Fruit fly (Drosophila melanogaster) whole organism, embryonic: ENCODE measurements around the gene natalisin.
A peak's percentile ranks its signal among the peaks of the same experiment; 100 is the strongest.

Source experiments
- Blimp-1 ChIP-seq: fragments of 200-800 bp; sonication (Bioruptor generic); optimal IDR thresholded peaks from 3 replicates; lab custom pipeline; 2018; ENCODE audit warnings: missing biosample characterization, missing genetic modification characterization, mild to moderate bottlenecking, moderate library complexity, missing genetic modification reagents
- C15 ChIP-seq: fragments of 200-800 bp; sonication (Bioruptor generic); IDR thresholded peaks from 3 replicates; pipeline ENCODE4 v1.3.6; 2022; ENCODE audit warnings: missing biosample characterization, missing genetic modification characterization
- CG11247 ChIP-seq: fragments of 200-800 bp; sonication (Bioruptor generic); IDR thresholded peaks from 2 replicates; pipeline ENCODE4 v1.3.6; 2022; ENCODE audit warnings: missing biosample characterization, missing genetic modification characterization
- CG11695 ChIP-seq: fragments of 200-800 bp; sonication (Bioruptor generic); IDR thresholded peaks from 3 replicates; pipeline ENCODE4 v1.3.6; 2022; ENCODE audit warnings: missing biosample characterization, missing genetic modification characterization
- CG12155 ChIP-seq: fragments of 200-800 bp; sonication (Bioruptor generic); optimal IDR thresholded peaks from 3 replicates; lab custom pipeline; 2016; ENCODE audit warnings: missing biosample characterization, missing genetic modification characterization
- CG12236 ChIP-seq: fragments of 200-800 bp; sonication (Bioruptor generic); optimal IDR thresholded peaks from 2 replicates; lab custom pipeline; 2016; ENCODE audit warnings: missing biosample characterization, missing genetic modification characterization
- CG13123 ChIP-seq: fragments of 200-800 bp; sonication (Bioruptor generic); optimal IDR thresholded peaks from 2 replicates; lab custom pipeline; 2016; ENCODE audit warnings: missing biosample characterization, missing genetic modification characterization
- CG13424 ChIP-seq: fragments of 200-800 bp; sonication (Bioruptor generic); optimal IDR thresholded peaks from 2 replicates; lab custom pipeline; 2019; ENCODE audit warnings: missing biosample characterization, mild to moderate bottlenecking, missing genetic modification characterization, moderate library complexity
- CG13894 ChIP-seq: fragments of 200-800 bp; sonication (Bioruptor generic); optimal IDR thresholded peaks from 3 replicates; lab custom pipeline; 2018; ENCODE audit warnings: missing biosample characterization, mild to moderate bottlenecking, missing genetic modification characterization, moderate library complexity
- CG14860 ChIP-seq: fragments of 200-800 bp; sonication (Bioruptor generic); IDR thresholded peaks from 3 replicates; pipeline ENCODE4 v1.3.6; 2022; ENCODE audit warnings: missing biosample characterization, missing genetic modification characterization; ENCODE audit not compliant: partially characterized antibody
- CG15514 ChIP-seq: fragments of 200-800 bp; sonication (Bioruptor generic); optimal IDR thresholded peaks from 3 replicates; lab custom pipeline; 2017; ENCODE audit warnings: missing biosample characterization, missing genetic modification characterization, mild to moderate bottlenecking, moderate library complexity, missing genetic modification reagents
- CG16815 ChIP-seq: fragments of 200-800 bp; sonication (Bioruptor generic); optimal IDR thresholded peaks from 3 replicates; lab custom pipeline; 2017; ENCODE audit warnings: missing biosample characterization, mild to moderate bottlenecking, missing genetic modification characterization
- CG17385 ChIP-seq: fragments of 200-800 bp; sonication (Bioruptor generic); optimal IDR thresholded peaks from 3 replicates; lab custom pipeline; 2018; ENCODE audit warnings: missing biosample characterization, mild to moderate bottlenecking, missing genetic modification characterization
- CG1832 ChIP-seq: fragments of 200-800 bp; sonication (Bioruptor generic); optimal IDR thresholded peaks from 2 replicates; lab custom pipeline; 2017; ENCODE audit warnings: missing biosample characterization, mild to moderate bottlenecking, missing genetic modification characterization, inconsistent platforms
- CG30020 ChIP-seq: fragments of 200-800 bp; optimal IDR thresholded peaks from 2 replicates; lab custom pipeline; 2019; ENCODE audit warnings: missing biosample characterization, mild to moderate bottlenecking, missing genetic modification characterization, moderate library complexity
- CG33557 ChIP-seq: fragments of 200-800 bp; sonication (Bioruptor generic); optimal IDR thresholded peaks from 2 replicates; lab custom pipeline; 2019; ENCODE audit warnings: missing biosample characterization, mild to moderate bottlenecking, missing genetic modification characterization, moderate library complexity
- CG3838 ChIP-seq: fragments of 200-800 bp; sonication (Bioruptor generic); optimal IDR thresholded peaks from 3 replicates; lab custom pipeline; 2016; ENCODE audit warnings: missing biosample characterization, missing genetic modification characterization
- CG3847 ChIP-seq: fragments of 200-800 bp; sonication (Bioruptor generic); IDR thresholded peaks from 2 replicates; pipeline ENCODE4 v1.3.6; 2022; ENCODE audit warnings: missing biosample characterization, missing genetic modification characterization
- CG5245 ChIP-seq: fragments of 200-800 bp; sonication (Bioruptor generic); optimal IDR thresholded peaks from 3 replicates; lab custom pipeline; 2016; ENCODE audit warnings: missing biosample characterization, missing genetic modification characterization
- CG6254 ChIP-seq: fragments of 200-800 bp; sonication (Bioruptor generic); optimal IDR thresholded peaks from 3 replicates; lab custom pipeline; 2017; ENCODE audit warnings: mild to moderate bottlenecking, missing biosample characterization, missing genetic modification reagents, missing genetic modification characterization
- CrebB ChIP-seq: fragments of 200-800 bp; sonication (Bioruptor generic); optimal IDR thresholded peaks from 3 replicates; lab custom pipeline; 2018; ENCODE audit warnings: missing biosample characterization, mild to moderate bottlenecking, missing genetic modification characterization
- Fer3 ChIP-seq: fragments of 200-800 bp; sonication (Bioruptor generic); optimal IDR thresholded peaks from 2 replicates; lab custom pipeline; 2018; ENCODE audit warnings: missing biosample characterization, mild to moderate bottlenecking, missing genetic modification characterization, moderate library complexity
- HmgD ChIP-seq: fragments of 200-800 bp; sonication (Bioruptor generic); optimal IDR thresholded peaks from 3 replicates; lab custom pipeline; 2016; ENCODE audit warnings: missing biosample characterization, missing genetic modification characterization
- Hmr ChIP-seq: fragments of 200-800 bp; sonication (Bioruptor generic); optimal IDR thresholded peaks from 3 replicates; lab custom pipeline; 2017; ENCODE audit warnings: mild to moderate bottlenecking, missing biosample characterization, missing genetic modification reagents, missing genetic modification characterization
- Meics ChIP-seq: fragments of 200-800 bp; sonication (Bioruptor generic); optimal IDR thresholded peaks from 2 replicates; lab custom pipeline; 2017; ENCODE audit warnings: missing biosample characterization, mild to moderate bottlenecking, missing genetic modification characterization
- NC2β ChIP-seq: fragments of 200-800 bp; sonication (Bioruptor generic); optimal IDR thresholded peaks from 2 replicates; lab custom pipeline; 2016; ENCODE audit warnings: missing biosample characterization, missing genetic modification characterization
- Nf-YA ChIP-seq: fragments of 200-800 bp; sonication (Bioruptor generic); IDR thresholded peaks from 2 replicates; pipeline ENCODE4 v1.3.6; 2022; ENCODE audit warnings: missing biosample characterization, missing genetic modification characterization
- Nf-YB ChIP-seq: fragments of 200-800 bp; sonication (Bioruptor generic); optimal IDR thresholded peaks from 3 replicates; lab custom pipeline; 2019; ENCODE audit warnings: missing biosample characterization, mild to moderate bottlenecking, missing genetic modification characterization, moderate library complexity
- TFAM ChIP-seq: fragments of 200-800 bp; sonication (Bioruptor generic); optimal IDR thresholded peaks from 2 replicates; lab custom pipeline; 2017; ENCODE audit warnings: missing biosample characterization, missing genetic modification characterization, inconsistent platforms
- ato ChIP-seq: fragments of 200-800 bp; sonication (Bioruptor generic); IDR thresholded peaks from 2 replicates; pipeline ENCODE4 v1.3.6; 2022; ENCODE audit warnings: missing biosample characterization, missing genetic modification characterization; ENCODE audit not compliant: partially characterized antibody
- br ChIP-seq: fragments of >200 bp; optimal IDR thresholded peaks from 2 replicates; lab custom pipeline; 2017
- dmrt11E ChIP-seq: fragments of 200-800 bp; sonication (Bioruptor generic); optimal IDR thresholded peaks from 3 replicates; lab custom pipeline; 2018; ENCODE audit warnings: missing biosample characterization, mild to moderate bottlenecking, missing genetic modification characterization, moderate library complexity
- hkb ChIP-seq, 2 experiments: fragments of 200-800 bp in 1 of 2; fragments of >200 bp in 1 of 2; sonication (Bioruptor generic) in 1 of 2; IDR thresholded peaks in 1 of 2; optimal IDR thresholded peaks in 1 of 2; 2 replicates each; pipeline versions ENCODE4 v1.3.6 to Lab custom; 2017 to 2022; ENCODE audit warnings: missing biosample characterization in 1 of 2, missing genetic modification characterization in 1 of 2
- hth ChIP-seq: fragments of >200 bp; optimal IDR thresholded peaks from 2 replicates; lab custom pipeline; 2017; ENCODE audit warnings: inconsistent platforms
- ind ChIP-seq: fragments of 200-800 bp; sonication (Bioruptor generic); optimal IDR thresholded peaks from 3 replicates; lab custom pipeline; 2016; ENCODE audit warnings: missing biosample characterization, missing genetic modification characterization
- luna ChIP-seq: fragments of 200-800 bp; sonication (Bioruptor generic); optimal IDR thresholded peaks from 2 replicates; lab custom pipeline; 2016; ENCODE audit warnings: missing biosample characterization, missing genetic modification characterization
- nerfin-2 ChIP-seq: fragments of 200-800 bp; sonication (Bioruptor generic); IDR thresholded peaks from 2 replicates; pipeline ENCODE4 v1.3.6; 2022; ENCODE audit warnings: missing biosample characterization, missing genetic modification characterization; ENCODE audit not compliant: partially characterized antibody
- nom ChIP-seq: fragments of 200-800 bp; sonication (Bioruptor generic); optimal IDR thresholded peaks from 2 replicates; lab custom pipeline; 2017; ENCODE audit warnings: missing biosample characterization, missing genetic modification characterization, mild to moderate bottlenecking, moderate library complexity, missing genetic modification reagents
- p53 ChIP-seq: fragments of 200-800 bp; sonication (Bioruptor generic); optimal IDR thresholded peaks from 2 replicates; lab custom pipeline; 2016; ENCODE audit warnings: missing biosample characterization, missing genetic modification characterization
- pnt ChIP-seq: fragments of 200-800 bp; sonication (Bioruptor generic); optimal IDR thresholded peaks from 3 replicates; lab custom pipeline; 2016; ENCODE audit warnings: missing biosample characterization, missing genetic modification characterization
- prd ChIP-seq, 3 experiments: fragments of >200 bp in 2 of 3; fragments of 200-800 bp in 1 of 3; sonication (Bioruptor generic) in 1 of 3; optimal IDR thresholded peaks in 2 of 3; IDR thresholded peaks in 1 of 3; 2 replicates in 2 of 3; 3 replicates in 1 of 3; pipeline versions ENCODE4 v1.3.6 to Lab custom; 2017 to 2022; ENCODE audit warnings: missing biosample characterization in 1 of 3, missing genetic modification characterization in 1 of 3
- psq ChIP-seq: fragments of 200-800 bp; sonication (Bioruptor generic); optimal IDR thresholded peaks from 2 replicates; lab custom pipeline; 2017; ENCODE audit warnings: missing biosample characterization, missing genetic modification characterization
- ranshi ChIP-seq: fragments of 200-800 bp; sonication (Bioruptor generic); IDR thresholded peaks from 2 replicates; pipeline ENCODE4 v1.3.6; 2022; ENCODE audit warnings: missing biosample characterization, missing genetic modification characterization
- run ChIP-seq: fragments of 200-800 bp; sonication (Bioruptor generic); optimal IDR thresholded peaks from 3 replicates; lab custom pipeline; 2018; ENCODE audit warnings: missing biosample characterization, mild to moderate bottlenecking, missing genetic modification characterization
- salm ChIP-seq: fragments of 200-800 bp; sonication (Bioruptor generic); optimal IDR thresholded peaks from 2 replicates; lab custom pipeline; 2018; ENCODE audit warnings: missing biosample characterization, mild to moderate bottlenecking, missing genetic modification characterization
- sim ChIP-seq: fragments of 200-800 bp; sonication (Bioruptor generic); IDR thresholded peaks from 2 replicates; pipeline ENCODE4 v1.3.6; 2022; ENCODE audit warnings: missing biosample characterization, missing genetic modification characterization
- sob ChIP-seq: fragments of 200-800 bp; sonication (Bioruptor generic); IDR thresholded peaks from 2 replicates; pipeline ENCODE4 v1.3.6; 2022; ENCODE audit warnings: missing biosample characterization, missing genetic modification characterization
- toy ChIP-seq: fragments of 200-800 bp; sonication (Bioruptor generic); IDR thresholded peaks from 2 replicates; pipeline ENCODE4 v1.3.6; 2022; ENCODE audit warnings: missing biosample characterization, missing genetic modification characterization
- z ChIP-seq: fragments of 200-800 bp; sonication (Bioruptor generic); IDR thresholded peaks from 3 replicates; pipeline ENCODE4 v1.3.6; 2022; ENCODE audit warnings: missing biosample characterization, missing genetic modification characterization

The natalisin gene

DNA sequence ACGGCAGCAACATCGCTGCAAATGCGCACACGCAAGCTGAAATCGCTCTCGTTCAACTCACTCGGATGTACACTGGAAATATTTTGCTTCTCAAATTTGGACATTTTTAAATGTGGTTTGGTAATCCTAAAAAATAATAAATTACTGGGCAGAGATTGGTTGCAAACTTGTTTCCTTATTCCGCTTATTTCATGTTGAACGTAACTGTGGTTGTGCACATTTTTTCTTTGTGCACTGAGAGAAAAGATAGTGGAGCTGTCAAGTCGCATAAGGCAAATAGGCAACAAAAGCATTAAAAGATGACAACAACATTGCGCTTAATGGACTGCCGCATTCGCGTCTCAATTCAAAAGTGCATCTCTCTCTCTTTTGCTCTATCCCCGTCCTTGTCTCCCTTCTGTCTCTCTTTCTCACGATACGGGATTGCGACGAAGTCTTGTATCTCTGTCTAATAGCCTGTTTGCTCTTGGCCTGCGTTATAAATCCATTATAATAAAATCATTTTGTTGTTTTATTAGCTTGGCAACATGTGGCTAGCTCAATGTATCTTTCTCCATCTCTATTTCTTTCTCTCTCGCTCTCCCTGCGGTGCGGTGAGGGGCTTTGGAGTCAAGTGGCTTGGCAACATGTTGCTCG lies 45.1 kb upstream of the natalisin start (continued):
- peak; percentile 91 for TF ChIP-seq CG16815
- no peak for TF ChIP-seq CG13894
- peak; percentile 63 for TF ChIP-seq CG6254 (GFP tag; lab: Kevin White, UChicago)
- peak; percentile 93 for TF ChIP-seq CG12236 (GFP tag; lab: Kevin White, UChicago)
- TF ChIP-seq sim: peak; percentile 82
- peak; percentile 88 for TF ChIP-seq sob (GFP tag; lab: Robert Waterston, UW)
- TF ChIP-seq ind (GFP tag; lab: Kevin White, UChicago): peak; percentile 90
- peak; percentile 89 for TF ChIP-seq luna
- no peak for TF ChIP-seq nerfin-2
- no peak for TF ChIP-seq C15 (GFP tag; lab: Robert Waterston, UW)
- peak; percentile 64 for TF ChIP-seq TFAM (GFP tag; lab: Kevin White, UChicago)
- no peak for TF ChIP-seq hkb (optimal IDR thresholded peaks at IDR 0.05; lab: Kevin White, UChicago)
- peak; percentile 87 for TF ChIP-seq hkb (GFP tag; IDR thresholded peaks at IDR 0.05; lab: Robert Waterston, UW)
- TF ChIP-seq nom (GFP tag; lab: Kevin White, UChicago): peak; percentile 70
- peak; percentile 79 for TF ChIP-seq Nf-YB (GFP tag; lab: Kevin White, UChicago)
- 0 out of 2 replicates have a peak, but pooled peaks have one; percentile 36 for TF ChIP-seq toy (GFP tag; lab: Robert Waterston, UW)
- peak; percentile 71 for TF ChIP-seq HmgD (GFP tag; lab: Kevin White, UChicago)
- peak; percentile 75 for TF ChIP-seq CG5245
- TF ChIP-seq CG13123 (GFP tag; lab: Kevin White, UChicago): peak; percentile 92
- peak; percentile 83 for TF ChIP-seq Blimp-1
- TF ChIP-seq CG3838: peak; percentile 83
- TF ChIP-seq CG11247 (GFP tag; lab: Robert Waterston, UW): peak; percentile 71
- TF ChIP-seq CrebB (tag; lab: Kevin White, UChicago): peak; percentile 88
- peak; percentile 80 for TF ChIP-seq Nf-YA (GFP tag; lab: Robert Waterston, UW)
- peak; percentile 67; the same call in 1 of the 3 replicates for TF ChIP-seq CG11695
- TF ChIP-seq Meics (GFP tag; lab: Kevin White, UChicago): peak; percentile 84
- peak; percentile 95 for TF ChIP-seq CG3847 (GFP tag; lab: Robert Waterston, UW)
- peak; percentile 67 for TF ChIP-seq run (tag; lab: Kevin White, UChicago)
- TF ChIP-seq CG14860: no peak
- peak; percentile 58 for TF ChIP-seq z (GFP tag; lab: Robert Waterston, UW)
- TF ChIP-seq ato (GFP tag; lab: Robert Waterston, UW): no peak
- peak; percentile 91 for TF ChIP-seq CG17385 (GFP tag; lab: Kevin White, UChicago)
- TF ChIP-seq dmrt11E: peak; percentile 90
- TF ChIP-seq NC2β (GFP tag; lab: Kevin White, UChicago): peak; percentile 85
- TF ChIP-seq CG1832 (GFP tag; lab: Kevin White, UChicago): peak; percentile 77
- no peak for TF ChIP-seq prd (optimal IDR thresholded peaks at IDR 0.05; lab: Kevin White, UChicago)
- TF ChIP-seq prd (GFP tag; IDR thresholded peaks at IDR 0.05; lab: Robert Waterston, UW): peak; percentile 86
- peak; percentile 91 for TF ChIP-seq pnt (GFP tag; lab: Kevin White, UChicago)
- peak; percentile 74 for TF ChIP-seq CG33557 (GFP tag; lab: Kevin White, UChicago)
- TF ChIP-seq Hmr (GFP tag; lab: Kevin White, UChicago): peak; percentile 89
- TF ChIP-seq ranshi (GFP tag; lab: Robert Waterston, UW): peak; percentile 69
- peak; percentile 96 for TF ChIP-seq CG13424 (tag; lab: Kevin White, UChicago)
- peak; percentile 78 for TF ChIP-seq p53
- no peak for TF ChIP-seq br (lab: Kevin White, UChicago)
- TF ChIP-seq salm (tag; lab: Kevin White, UChicago): peak; percentile 84
- peak; percentile 61 for TF ChIP-seq CG15514 (GFP tag; lab: Kevin White, UChicago)
- peak; percentile 86 for TF ChIP-seq psq
- TF ChIP-seq Fer3 (tag; lab: Kevin White, UChicago): peak; percentile 74
- peak; percentile 57 for TF ChIP-seq CG30020 (tag; lab: Kevin White, UChicago)
- no peak for TF ChIP-seq hth
- TF ChIP-seq CG12155 (GFP tag; lab: Kevin White, UChicago): peak; percentile 92
